Worm (Caenorhabditis elegans): ENCODE results near the gene F18E3.10.

ce11 chrV:7420162-7420561 lies 4.1 kb downstream of the F18E3.10 start, which contains the start of gene srxa-4:
- TF ChIP-seq snpc-1.1 (tag; optimal IDR thresholded peaks at IDR 0.05; ENCODE audit: insufficient read depth) (no peak), K11D2.4 (GFP tag; IDR thresholded peaks at IDR 0.05) (no peak), him-1 (tag; optimal IDR thresholded peaks at IDR 0.05) (no peak), unc-62 (GFP tag; optimal IDR thresholded peaks at IDR 0.05) (no peak), lag-1 (GFP tag; IDR thresholded peaks at IDR 0.05) (no peak), sea-2 (GFP tag; IDR thresholded peaks at IDR 0.05) (no peak), ama-1 (optimal IDR thresholded peaks at IDR 0.05) (no peak), ama-1 (GFP tag; optimal IDR thresholded peaks at IDR 0.05) (no peak), lsl-1 (GFP tag; optimal IDR thresholded peaks at IDR 0.05) (no peak), snpc-4 (GFP tag; optimal IDR thresholded peaks at IDR 0.05) (no peak), snpc-4 (tag; optimal IDR thresholded peaks at IDR 0.05) (no peak), lin-54 (GFP tag; optimal IDR thresholded peaks at IDR 0.05) (no peak), C17E4.6 (GFP tag; IDR thresholded peaks at IDR 0.05) (no peak), F39B2.1 (GFP tag; IDR thresholded peaks at IDR 0.05) (no peak), Y56A3A.18 (GFP tag; IDR thresholded peaks at IDR 0.05) (no peak)
